Worm (Caenorhabditis elegans): ENCODE measurements around the gene W02F12.4.

DNA sequence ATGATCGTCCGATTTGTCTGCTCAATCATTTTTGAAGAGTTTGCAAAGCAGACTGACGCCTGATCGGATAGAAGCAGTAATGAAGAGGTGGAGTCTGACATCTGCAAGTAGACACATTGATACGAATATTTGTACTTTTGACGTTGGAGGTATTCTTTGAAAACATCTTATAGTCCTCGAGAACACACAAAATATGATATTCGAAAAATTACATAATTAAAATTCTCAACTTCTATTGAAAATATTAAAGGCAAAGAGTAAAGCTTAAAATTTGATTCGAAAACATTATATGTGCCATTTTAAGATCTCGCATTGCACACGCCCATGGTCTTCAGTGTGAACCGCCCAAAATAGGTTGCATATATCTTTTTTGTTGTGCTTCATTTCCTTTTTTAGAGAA lies 15.6 kb upstream of the W02F12.4 start, which contains the start of gene ZC487.2:
- TF ChIP-seq daf-12 (tag; optimal IDR thresholded peaks at IDR 0.05) (no peak), snpc-4 (tag; optimal IDR thresholded peaks at IDR 0.05) (no peak), mdl-1 (tag; optimal IDR thresholded peaks at IDR 0.05) (no peak), fkh-10 (GFP tag; optimal IDR thresholded peaks at IDR 0.05) (no peak), ZK546.5 (tag; optimal IDR thresholded peaks at IDR 0.05) (no peak)

All from whole organism, L4 larva.